Fruit fly (Drosophila melanogaster): ENCODE results near the gene brwl.

The brwl gene

dm6 chr2L:9520886-9521868 lies 47.5 kb upstream of the brwl start, which contains the start of gene Oatp30B (continued):
- TF ChIP-seq mam (GFP tag; optimal IDR thresholded peaks at IDR 0.05) = peak; percentile 97
- peak; percentile 82 for TF ChIP-seq CTCF (GFP tag; optimal IDR thresholded peaks at IDR 0.05)
- peak; percentile 95 for TF ChIP-seq so (GFP tag; IDR thresholded peaks at IDR 0.05)
- peak; percentile 84 for TF ChIP-seq Sox100B (GFP tag; optimal IDR thresholded peaks at IDR 0.05)
- TF ChIP-seq Taf1 (GFP tag; IDR thresholded peaks at IDR 0.05) = peak; percentile 94
- TF ChIP-seq pho (GFP tag; optimal IDR thresholded peaks at IDR 0.05) = peak; percentile 96
- peak; percentile 67 for TF ChIP-seq CG3995 (GFP tag; optimal IDR thresholded peaks at IDR 0.05)
- TF ChIP-seq Dref (GFP tag; IDR thresholded peaks at IDR 0.05) = no peak; the same call in 1 of the 2 replicates
- peak; percentile 94 for TF ChIP-seq CG10543 (GFP tag; optimal IDR thresholded peaks at IDR 0.05)
- peak; percentile 80 for TF ChIP-seq Myb (GFP tag; optimal IDR thresholded peaks at IDR 0.05)
- TF ChIP-seq CG1603 (tag; optimal IDR thresholded peaks at IDR 0.05) = peak; percentile 96
- TF ChIP-seq ATbp (GFP tag; optimal IDR thresholded peaks at IDR 0.05) = peak; percentile 89
- TF ChIP-seq CG4820 (GFP tag; optimal IDR thresholded peaks at IDR 0.05) = peak; percentile 96
- peak; percentile 99 for TF ChIP-seq CG2129 (GFP tag; IDR thresholded peaks at IDR 0.05; ENCODE audit: partially characterized antibody)
- TF ChIP-seq CG18476 (GFP tag; optimal IDR thresholded peaks at IDR 0.05) = peak; percentile 96
- TF ChIP-seq bigmax (GFP tag; optimal IDR thresholded peaks at IDR 0.05) = peak; percentile 42
- peak; percentile 67 for TF ChIP-seq crol (GFP tag; IDR thresholded peaks at IDR 0.05)
- TF ChIP-seq Awh (GFP tag; IDR thresholded peaks at IDR 0.05) = peak; percentile 96
- TF ChIP-seq Usf (GFP tag; optimal IDR thresholded peaks at IDR 0.05) = peak; percentile 90
- no peak for TF ChIP-seq dan (GFP tag; IDR thresholded peaks at IDR 0.05)
- peak; percentile 82; the same call in 1 of the 2 replicates for TF ChIP-seq Lim3 (GFP tag; IDR thresholded peaks at IDR 0.05)
- peak; percentile 92 for TF ChIP-seq lbe (GFP tag; optimal IDR thresholded peaks at IDR 0.05)
- peak; percentile 94 for TF ChIP-seq Dip3 (GFP tag; optimal IDR thresholded peaks at IDR 0.05)
- peak; percentile 73 for TF ChIP-seq wek (GFP tag; optimal IDR thresholded peaks at IDR 0.05)
- TF ChIP-seq tap (tag; optimal IDR thresholded peaks at IDR 0.05) = peak; percentile 95
- peak; percentile 93 for TF ChIP-seq CG2889 (GFP tag; IDR thresholded peaks at IDR 0.05)
- TF ChIP-seq Camta (GFP tag; optimal IDR thresholded peaks at IDR 0.05) = peak; percentile 95
- TF ChIP-seq CG8359 (GFP tag; optimal IDR thresholded peaks at IDR 0.05; ENCODE audit: borderline replicate concordance) = peak; percentile 78
- peak; percentile 95 for TF ChIP-seq sim (GFP tag; IDR thresholded peaks at IDR 0.05)
- peak; percentile 82 for TF ChIP-seq CG8281 (tag; optimal IDR thresholded peaks at IDR 0.05)
- peak; percentile 97 for TF ChIP-seq BEAF-32 (GFP tag; optimal IDR thresholded peaks at IDR 0.05)
- peak in 1 of 3 experiments; percentile 92 for TF ChIP-seq Stat92E (GFP tag; optimal IDR thresholded peaks at IDR 0.05)
- peak; percentile 81 for TF ChIP-seq CG9437 (GFP tag; optimal IDR thresholded peaks at IDR 0.05)
- TF ChIP-seq tna (GFP tag; IDR thresholded peaks at IDR 0.05; ENCODE audit: partially characterized antibody) = peak; percentile 86
- peak; percentile 92 for TF ChIP-seq cato (GFP tag; optimal IDR thresholded peaks at IDR 0.05; ENCODE audit: borderline replicate concordance)
- peak; percentile 89 for TF ChIP-seq CG1024 (GFP tag; IDR thresholded peaks at IDR 0.05)
- TF ChIP-seq CG11085 (GFP tag; IDR thresholded peaks at IDR 0.05) = peak; percentile 97
- TF ChIP-seq Jarid2 (GFP tag; optimal IDR thresholded peaks at IDR 0.05) = peak; percentile 88
- peak; percentile 91; the same call in 2 of the 3 replicates for TF ChIP-seq hb (GFP tag; IDR thresholded peaks at IDR 0.05; ENCODE audit: partially characterized antibody)
- TF ChIP-seq CG14860 (GFP tag; IDR thresholded peaks at IDR 0.05; ENCODE audit: partially characterized antibody) = peak; percentile 97
- TF ChIP-seq Side (GFP tag; optimal IDR thresholded peaks at IDR 0.05) = peak; percentile 95
- TF ChIP-seq CG10274 (GFP tag; optimal IDR thresholded peaks at IDR 0.05) = peak; percentile 78
- peak; percentile 85 for TF ChIP-seq NC2α (GFP tag; optimal IDR thresholded peaks at IDR 0.05)
- TF ChIP-seq Fer3 (tag; optimal IDR thresholded peaks at IDR 0.05) = peak; percentile 97
- TF ChIP-seq CG13624 (GFP tag; optimal IDR thresholded peaks at IDR 0.05) = peak; percentile 97
- peak; percentile 78 for TF ChIP-seq CkIIα-i1 (GFP tag; IDR thresholded peaks at IDR 0.05)
- TF ChIP-seq ato (GFP tag; IDR thresholded peaks at IDR 0.05; ENCODE audit: partially characterized antibody) = peak; percentile 83
- TF ChIP-seq org-1 (GFP tag; optimal IDR thresholded peaks at IDR 0.05) = peak; percentile 82
